Worm (Caenorhabditis elegans) whole organism, L4/young adult: ENCODE results near the gene sod-1.

Experiments used
- W03F9.2 ChIP-seq: fragments of 150-350 bp; optimal IDR thresholded peaks from 2 replicates; lab custom pipeline; 2014; ENCODE audit warnings: missing biosample characterization, missing genetic modification characterization
- dao-5 ChIP-seq: sonication (generic microtip); optimal IDR thresholded peaks from 2 replicates; lab custom pipeline; 2016; ENCODE audit warnings: missing genotype, missing genetic modification characterization, moderate library complexity, missing compliant biosample characterization
- him-1 ChIP-seq: sonication (generic microtip); optimal IDR thresholded peaks from 2 replicates; lab custom pipeline; 2016; ENCODE audit warnings: missing genotype, missing genetic modification reagents, missing genetic modification characterization, missing compliant biosample characterization

ce11 chrII:6958136-6958535 is 15.6 kb downstream of the sod-1 start:
- TF ChIP-seq him-1 (no peak), W03F9.2 (tag; lab: Kevin White, UChicago) (no peak), dao-5 (tag; lab: Kevin White, UChicago) (no peak)
